Worm (Caenorhabditis elegans) whole organism, young adult: ENCODE results near the gene srbc-84.

Experiments used
- F57C9.4 ChIP-seq: sonication (generic microtip); optimal IDR thresholded peaks from 2 replicates; lab custom pipeline; 2017; ENCODE audit warnings: mild to moderate bottlenecking, missing genetic modification characterization, missing compliant biosample characterization
- K11D2.4 ChIP-seq: fragments of 200-800 bp; sonication (Bioruptor generic); IDR thresholded peaks from 2 replicates; pipeline ENCODE4 v1.3.6; 2022; ENCODE audit warnings: missing genetic modification reagents, missing genetic modification characterization, missing compliant biosample characterization
- T26A5.8 ChIP-seq: sonication (generic microtip); optimal IDR thresholded peaks from 2 replicates; lab custom pipeline; 2016; ENCODE audit warnings: missing genetic modification characterization, missing compliant biosample characterization
- Y53F4B.3 ChIP-seq: fragments of 200-800 bp; sonication (Bioruptor generic); IDR thresholded peaks from 2 replicates; pipeline ENCODE4 v1.3.6; 2022; ENCODE audit warnings: missing genetic modification reagents, missing genetic modification characterization, missing compliant biosample characterization
- atf-7 ChIP-seq: sonication (generic microtip); optimal IDR thresholded peaks from 2 replicates; lab custom pipeline; 2017; ENCODE audit warnings: mild to moderate bottlenecking, missing genetic modification characterization, missing compliant biosample characterization
- bed-1 ChIP-seq: fragments of 200-800 bp; sonication (Bioruptor generic); IDR thresholded peaks from 2 replicates; pipeline ENCODE4 v1.3.6; 2022; ENCODE audit warnings: missing genetic modification reagents, missing genetic modification characterization, missing compliant biosample characterization
- cebp-2 ChIP-seq: fragments of 200-800 bp; sonication (Bioruptor generic); IDR thresholded peaks from 2 replicates; pipeline ENCODE4 v1.3.6; 2022; ENCODE audit warnings: missing genetic modification characterization, missing compliant biosample characterization
- dpl-1 ChIP-seq: fragments of 150-350 bp; optimal IDR thresholded peaks from 2 replicates; lab custom pipeline; 2014; ENCODE audit warnings: missing biosample characterization, missing genetic modification reagents, missing genetic modification characterization
- fkh-3 ChIP-seq: sonication (generic microtip); optimal IDR thresholded peaks from 2 replicates; lab custom pipeline; 2016; ENCODE audit warnings: mild to moderate bottlenecking, missing genetic modification characterization, missing compliant biosample characterization
- hrde-1 ChIP-seq: sonication (generic microtip); optimal IDR thresholded peaks from 2 replicates; lab custom pipeline; 2016; ENCODE audit warnings: missing genetic modification characterization, mild to moderate bottlenecking, missing compliant biosample characterization, moderate library complexity, missing genotype, missing genetic modification reagents, borderline replicate concordance
- lir-1 ChIP-seq: fragments of 200-800 bp; sonication (Bioruptor generic); conservative IDR thresholded peaks from 2 replicates; pipeline ENCODE4 v1.3.6; 2022; ENCODE audit warnings: missing genetic modification reagents, missing genetic modification characterization, missing compliant biosample characterization
- nhr-27 ChIP-seq: fragments of 200-800 bp; sonication (Bioruptor generic); optimal IDR thresholded peaks from 2 replicates; lab custom pipeline; 2018; ENCODE audit warnings: mild to moderate bottlenecking, missing genetic modification characterization, moderate library complexity, missing compliant biosample characterization
- rec-8 ChIP-seq, 2 experiments: sonication (generic microtip); optimal IDR thresholded peaks; 2 replicates each; lab custom pipeline; 2016; ENCODE audit warnings: mild to moderate bottlenecking in 2 of 2, missing genetic modification characterization in 2 of 2, missing genetic modification reagents in 2 of 2, missing genotype in 2 of 2, missing biosample characterization in 1 of 2, missing compliant biosample characterization in 1 of 2, moderate library complexity in 1 of 2

ce11 chrV:16315004-16315403, 16.2 kb downstream of the srbc-84 start, which contains the start of gene str-214:
- no peak for TF ChIP-seq fkh-3
- no peak for TF ChIP-seq lir-1 (GFP tag; lab: Robert Waterston, UW)
- no peak for TF ChIP-seq F57C9.4 (tag; lab: Kevin White, UChicago)
- no peak for TF ChIP-seq nhr-27 (tag; lab: Kevin White, UChicago)
- TF ChIP-seq K11D2.4, result no peak
- no peak for TF ChIP-seq cebp-2
- TF ChIP-seq hrde-1 (tag; lab: Kevin White, UChicago), result no peak
- TF ChIP-seq bed-1 (GFP tag; lab: Robert Waterston, UW), result no peak
- TF ChIP-seq Y53F4B.3 (GFP tag; lab: Robert Waterston, UW), result no peak
- no peak for TF ChIP-seq rec-8 (tag; optimal IDR thresholded peaks at IDR 0.05; lab: Kevin White, UChicago)
- TF ChIP-seq atf-7 (tag; lab: Kevin White, UChicago), result no peak
- TF ChIP-seq T26A5.8 (tag; lab: Kevin White, UChicago), result no peak
- TF ChIP-seq dpl-1 (GFP tag; lab: Kevin White, UChicago), result no peak
